Fruit fly (Drosophila melanogaster) whole organism, embryonic: ENCODE data around the gene Pex14.

Source experiments
- Aef1 ChIP-seq: fragments of 200-800 bp; sonication (Bioruptor generic); IDR thresholded peaks from 3 replicates; pipeline ENCODE4 v1.3.6; 2022; ENCODE audit warnings: missing biosample characterization, missing genetic modification characterization
- Asciz ChIP-seq: fragments of 200-800 bp; sonication (Bioruptor generic); optimal IDR thresholded peaks from 2 replicates; lab custom pipeline; 2017; ENCODE audit warnings: missing biosample characterization, mild to moderate bottlenecking, missing genetic modification characterization, missing genetic modification reagents
- Blimp-1 ChIP-seq: fragments of 200-800 bp; sonication (Bioruptor generic); optimal IDR thresholded peaks from 3 replicates; lab custom pipeline; 2018; ENCODE audit warnings: missing biosample characterization, missing genetic modification characterization, mild to moderate bottlenecking, moderate library complexity, missing genetic modification reagents
- Bteb2 ChIP-seq: fragments of 200-800 bp; sonication (Bioruptor generic); optimal IDR thresholded peaks from 2 replicates; lab custom pipeline; 2016; ENCODE audit warnings: missing biosample characterization, missing genetic modification characterization
- CG11560 ChIP-seq: fragments of 200-800 bp; sonication (Bioruptor generic); IDR thresholded peaks from 3 replicates; pipeline ENCODE4 v1.3.6; 2022; ENCODE audit warnings: missing biosample characterization, missing genetic modification characterization
- CG12219 ChIP-seq: fragments of 200-800 bp; sonication (Bioruptor generic); optimal IDR thresholded peaks from 3 replicates; lab custom pipeline; 2018; ENCODE audit warnings: missing biosample characterization, mild to moderate bottlenecking, missing genetic modification characterization
- CG12744 ChIP-seq: fragments of 200-800 bp; sonication (Bioruptor generic); optimal IDR thresholded peaks from 2 replicates; lab custom pipeline; 2016; ENCODE audit warnings: missing biosample characterization, missing genetic modification characterization
- CG12769 ChIP-seq: fragments of 200-800 bp; sonication (Bioruptor generic); optimal IDR thresholded peaks from 2 replicates; lab custom pipeline; 2019; ENCODE audit warnings: missing biosample characterization, mild to moderate bottlenecking, missing genetic modification characterization, moderate library complexity
- CG13296 ChIP-seq: fragments of 200-800 bp; sonication (Bioruptor generic); optimal IDR thresholded peaks from 3 replicates; lab custom pipeline; 2018; ENCODE audit warnings: missing biosample characterization, mild to moderate bottlenecking, missing genetic modification characterization
- CG13894 ChIP-seq: fragments of 200-800 bp; sonication (Bioruptor generic); optimal IDR thresholded peaks from 3 replicates; lab custom pipeline; 2018; ENCODE audit warnings: missing biosample characterization, mild to moderate bottlenecking, missing genetic modification characterization, moderate library complexity
- CG15269 ChIP-seq: fragments of 200-800 bp; sonication (Bioruptor generic); optimal IDR thresholded peaks from 2 replicates; lab custom pipeline; 2018; ENCODE audit warnings: missing biosample characterization, mild to moderate bottlenecking, missing genetic modification characterization, moderate library complexity
- CG15601 ChIP-seq: fragments of 200-800 bp; sonication (Bioruptor generic); optimal IDR thresholded peaks from 3 replicates; lab custom pipeline; 2019; ENCODE audit warnings: missing biosample characterization, mild to moderate bottlenecking, missing genetic modification characterization, moderate library complexity
- CG2712 ChIP-seq: fragments of 200-800 bp; optimal IDR thresholded peaks from 3 replicates; lab custom pipeline; 2019; ENCODE audit warnings: missing biosample characterization, mild to moderate bottlenecking, missing genetic modification characterization, moderate library complexity
- CG33213 ChIP-seq: fragments of 200-800 bp; sonication (Bioruptor generic); optimal IDR thresholded peaks from 3 replicates; lab custom pipeline; 2016; ENCODE audit warnings: missing biosample characterization, missing genetic modification characterization
- CG34422 ChIP-seq: fragments of 200-800 bp; sonication (Bioruptor generic); IDR thresholded peaks from 3 replicates; pipeline ENCODE4 v1.3.6; 2022; ENCODE audit warnings: missing biosample characterization, missing genetic modification characterization
- CG4282 ChIP-seq: fragments of 200-800 bp; sonication (Bioruptor generic); optimal IDR thresholded peaks from 2 replicates; lab custom pipeline; 2016; ENCODE audit warnings: missing biosample characterization, missing genetic modification characterization
- CG6813 ChIP-seq: fragments of 200-800 bp; sonication (Bioruptor generic); optimal IDR thresholded peaks from 2 replicates; lab custom pipeline; 2017; ENCODE audit warnings: missing biosample characterization, missing genetic modification characterization, mild to moderate bottlenecking, moderate library complexity, missing genetic modification reagents
- CG7372 ChIP-seq: fragments of 200-800 bp; sonication (Bioruptor generic); IDR thresholded peaks from 2 replicates; pipeline ENCODE4 v1.3.6; 2022; ENCODE audit warnings: missing biosample characterization, missing genetic modification characterization
- CG7839 ChIP-seq: fragments of 200-800 bp; sonication (Bioruptor generic); optimal IDR thresholded peaks from 3 replicates; lab custom pipeline; 2018; ENCODE audit warnings: missing biosample characterization, mild to moderate bottlenecking, missing genetic modification characterization, moderate library complexity
- CG9437 ChIP-seq: fragments of 200-800 bp; sonication (Bioruptor generic); optimal IDR thresholded peaks from 2 replicates; lab custom pipeline; 2018; ENCODE audit warnings: missing biosample characterization, mild to moderate bottlenecking, missing genetic modification characterization
- CG9727 ChIP-seq: fragments of 200-800 bp; sonication (Bioruptor generic); optimal IDR thresholded peaks from 3 replicates; lab custom pipeline; 2017; ENCODE audit warnings: missing biosample characterization, mild to moderate bottlenecking, missing genetic modification characterization
- CG9932 ChIP-seq: fragments of 200-800 bp; sonication (Bioruptor generic); IDR thresholded peaks from 2 replicates; pipeline ENCODE4 v1.3.6; 2022; ENCODE audit warnings: missing biosample characterization, missing genetic modification characterization
- Dip2 ChIP-seq: fragments of 200-800 bp; sonication (Bioruptor generic); IDR thresholded peaks from 2 replicates; pipeline ENCODE4 v1.3.6; 2022; ENCODE audit warnings: missing biosample characterization, missing genetic modification characterization
- Drgx ChIP-seq: fragments of 200-800 bp; sonication (Bioruptor generic); IDR thresholded peaks from 2 replicates; pipeline ENCODE4 v1.3.6; 2022; ENCODE audit warnings: missing biosample characterization, missing genetic modification characterization
- Eip74EF ChIP-seq, 2 experiments: fragments of 200-800 bp in 1 of 2; fragments of >200 bp in 1 of 2; sonication (Bioruptor generic) in 1 of 2; optimal IDR thresholded peaks; 2 replicates each; lab custom pipeline; 2017 to 2019; ENCODE audit warnings: missing biosample characterization in 2 of 2, missing genetic modification characterization in 2 of 2, mild to moderate bottlenecking in 1 of 2, moderate library complexity in 1 of 2
- Elba2 ChIP-seq: fragments of 200-800 bp; sonication (Bioruptor generic); optimal IDR thresholded peaks from 3 replicates; lab custom pipeline; 2016; ENCODE audit warnings: missing biosample characterization, missing genetic modification characterization
- Hey ChIP-seq: fragments of 200-800 bp; sonication (Bioruptor generic); optimal IDR thresholded peaks from 3 replicates; lab custom pipeline; 2018; ENCODE audit warnings: missing biosample characterization, mild to moderate bottlenecking, missing genetic modification characterization
- Hr78 ChIP-seq, 2 experiments: fragments of 200-800 bp in 1 of 2; fragments of >200 bp in 1 of 2; sonication (Bioruptor generic) in 1 of 2; optimal IDR thresholded peaks; 2 replicates each; lab custom pipeline; 2017 to 2019; ENCODE audit warnings: missing biosample characterization in 2 of 2, missing genetic modification characterization in 2 of 2, mild to moderate bottlenecking in 1 of 2, moderate library complexity in 1 of 2
- Lhr ChIP-seq: fragments of 200-800 bp; sonication (Bioruptor generic); optimal IDR thresholded peaks from 3 replicates; lab custom pipeline; 2017; ENCODE audit warnings: mild to moderate bottlenecking, missing biosample characterization, missing genetic modification reagents, missing genetic modification characterization
- Med ChIP-seq: fragments of 200-800 bp; sonication (Bioruptor generic); peaks from one replicate; lab custom pipeline; 2016; ENCODE audit warnings: missing biosample characterization, missing genetic modification characterization, mild to moderate bottlenecking, inconsistent platforms, moderate library complexity
- Meics ChIP-seq: fragments of 200-800 bp; sonication (Bioruptor generic); optimal IDR thresholded peaks from 2 replicates; lab custom pipeline; 2017; ENCODE audit warnings: missing biosample characterization, mild to moderate bottlenecking, missing genetic modification characterization
- Rfx ChIP-seq: fragments of 200-800 bp; sonication (Bioruptor generic); IDR thresholded peaks from 2 replicates; pipeline ENCODE4 v1.3.6; 2022; ENCODE audit warnings: missing biosample characterization, missing genetic modification characterization
- Sox100B ChIP-seq: fragments of 200-800 bp; sonication (Bioruptor generic); optimal IDR thresholded peaks from 3 replicates; lab custom pipeline; 2018; ENCODE audit warnings: missing biosample characterization, mild to moderate bottlenecking, missing genetic modification characterization
- Sox102F ChIP-seq: fragments of 200-800 bp; sonication (Bioruptor generic); optimal IDR thresholded peaks from 2 replicates; lab custom pipeline; 2018; ENCODE audit warnings: missing biosample characterization, mild to moderate bottlenecking, missing genetic modification characterization, moderate library complexity
- abd-A ChIP-seq: fragments of 200-800 bp; sonication (Bioruptor generic); optimal IDR thresholded peaks from 3 replicates; lab custom pipeline; 2019; ENCODE audit warnings: missing biosample characterization, mild to moderate bottlenecking, missing genetic modification characterization, moderate library complexity
- ara ChIP-seq: fragments of 200-800 bp; sonication (Bioruptor generic); IDR thresholded peaks from 2 replicates; pipeline ENCODE4 v1.3.6; 2022; ENCODE audit warnings: missing biosample characterization, missing genetic modification characterization
- danr ChIP-seq: fragments of 200-800 bp; sonication (Bioruptor generic); IDR thresholded peaks from 2 replicates; pipeline ENCODE4 v1.3.6; 2022; ENCODE audit warnings: missing biosample characterization, missing genetic modification characterization
- dmrt11E ChIP-seq: fragments of 200-800 bp; sonication (Bioruptor generic); optimal IDR thresholded peaks from 3 replicates; lab custom pipeline; 2018; ENCODE audit warnings: missing biosample characterization, mild to moderate bottlenecking, missing genetic modification characterization, moderate library complexity
- dysf ChIP-seq: fragments of 200-800 bp; sonication (Bioruptor generic); IDR thresholded peaks from 3 replicates; pipeline ENCODE4 v1.3.6; 2022; ENCODE audit warnings: missing biosample characterization, missing genetic modification characterization
- ems ChIP-seq: fragments of 200-800 bp; sonication (Bioruptor generic); optimal IDR thresholded peaks from 3 replicates; lab custom pipeline; 2016; ENCODE audit warnings: missing biosample characterization, missing genetic modification characterization
- ftz-f1 ChIP-seq: fragments of 200-800 bp; sonication (Bioruptor generic); optimal IDR thresholded peaks from 2 replicates; lab custom pipeline; 2016; ENCODE audit warnings: missing biosample characterization, missing genetic modification characterization
- gfzf ChIP-seq: fragments of 200-800 bp; sonication (Bioruptor generic); optimal IDR thresholded peaks from 2 replicates; lab custom pipeline; 2016; ENCODE audit warnings: missing biosample characterization, mild to moderate bottlenecking, missing genetic modification characterization, moderate library complexity
- ind ChIP-seq: fragments of 200-800 bp; sonication (Bioruptor generic); optimal IDR thresholded peaks from 3 replicates; lab custom pipeline; 2016; ENCODE audit warnings: missing biosample characterization, missing genetic modification characterization
- nmo ChIP-seq: fragments of 200-800 bp; sonication (Bioruptor generic); optimal IDR thresholded peaks from 2 replicates; lab custom pipeline; 2018; ENCODE audit warnings: missing biosample characterization, mild to moderate bottlenecking, missing genetic modification characterization, moderate library complexity
- odd ChIP-seq: fragments of 200-800 bp; sonication (Bioruptor generic); optimal IDR thresholded peaks from 2 replicates; lab custom pipeline; 2017; ENCODE audit warnings: missing biosample characterization, mild to moderate bottlenecking, missing genetic modification characterization
- run ChIP-seq: fragments of 200-800 bp; sonication (Bioruptor generic); optimal IDR thresholded peaks from 3 replicates; lab custom pipeline; 2018; ENCODE audit warnings: missing biosample characterization, mild to moderate bottlenecking, missing genetic modification characterization
- unpg ChIP-seq: fragments of 200-800 bp; sonication (Bioruptor generic); optimal IDR thresholded peaks from 3 replicates; lab custom pipeline; 2018; ENCODE audit warnings: missing biosample characterization, mild to moderate bottlenecking, missing genetic modification characterization, moderate library complexity

The Pex14 gene

DNA sequence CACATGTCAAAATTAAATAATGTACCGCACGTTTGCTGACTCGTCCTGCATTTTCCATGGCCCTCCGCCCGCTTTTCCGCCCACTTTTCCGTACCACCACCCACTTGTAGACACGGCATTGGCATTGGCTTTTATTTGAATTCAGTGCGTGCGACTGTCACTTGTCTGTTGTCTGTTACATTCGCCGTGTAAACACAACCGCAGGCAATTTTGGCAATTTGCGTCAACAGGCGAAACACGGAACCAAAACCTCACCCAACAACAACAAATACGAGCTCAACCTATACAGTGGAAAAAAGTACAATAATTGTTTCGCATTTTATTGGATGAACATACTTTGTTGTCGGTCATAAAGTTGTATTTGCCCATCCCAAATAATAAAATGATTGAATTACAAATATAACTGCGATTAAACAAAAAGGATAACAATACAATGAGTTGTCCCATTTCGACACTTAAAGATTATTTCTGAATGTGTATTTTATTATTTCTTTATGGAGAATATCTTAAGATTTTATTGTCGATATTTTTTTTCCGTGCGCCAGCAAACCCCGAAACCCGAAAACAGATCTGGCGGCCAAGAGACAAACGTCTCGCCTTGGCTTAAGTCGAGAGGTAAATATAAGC, 31.2 kb upstream of the Pex14 start (continued):
- TF ChIP-seq Meics (GFP tag; lab: Kevin White, UChicago), result peak; percentile 45
- TF ChIP-seq CG12744 (GFP tag; lab: Kevin White, UChicago), result no peak
- no peak for TF ChIP-seq CG15601 (tag; lab: Kevin White, UChicago)
- TF ChIP-seq Sox102F (GFP tag; lab: Kevin White, UChicago), result peak; percentile 38
- peak; percentile 24; the same call in 1 of the 2 replicates for TF ChIP-seq Rfx
- peak; percentile 7 for TF ChIP-seq nmo (GFP tag; lab: Kevin White, UChicago)
- TF ChIP-seq CG12769 (tag; lab: Kevin White, UChicago), result peak; percentile 21
- peak; percentile 1 for TF ChIP-seq Blimp-1 (GFP tag; lab: Kevin White, UChicago)
- peak; percentile 9 for TF ChIP-seq ind
- peak; percentile 22 for TF ChIP-seq CG13296 (GFP tag; lab: Kevin White, UChicago)
- peak; percentile 12 for TF ChIP-seq Sox100B (GFP tag; lab: Kevin White, UChicago)
- TF ChIP-seq CG9437 (GFP tag; lab: Kevin White, UChicago), result no peak
- peak in 1 of 2 experiments; percentile 8 for TF ChIP-seq Eip74EF (GFP tag; optimal IDR thresholded peaks at IDR 0.05; lab: Kevin White, UChicago)
- no peak for TF ChIP-seq Lhr
- TF ChIP-seq CG15269 (tag; lab: Kevin White, UChicago), result peak; percentile 50
- TF ChIP-seq CG7839 (tag; lab: Kevin White, UChicago), result peak; percentile 44

dm6 chr3L:20748577-20748976, 30.0 kb upstream of the Pex14 start:
- TF ChIP-seq CG12219 (GFP tag; lab: Kevin White, UChicago) (no peak), CG7372 (GFP tag; lab: Robert Waterston, UW) (0 out of 2 replicates have a peak, but pooled peaks have one; percentile 30), ara (GFP tag; lab: Robert Waterston, UW) (no peak), CG34422 (no peak), gfzf (GFP tag; lab: Kevin White, UChicago) (no peak), dmrt11E (tag; lab: Kevin White, UChicago) (no peak), Elba2 (GFP tag; lab: Kevin White, UChicago) (no peak), Bteb2 (GFP tag; lab: Kevin White, UChicago) (no peak), CG9932 (GFP tag; lab: Robert Waterston, UW) (no peak), CG6813 (no peak), odd (GFP tag; lab: Kevin White, UChicago) (no peak), CG9437 (GFP tag; lab: Kevin White, UChicago) (peak; percentile 46)
- TF ChIP-seq, all 482 proteins: peak for 2

- TF ChIP-seq CG11560 (tag; lab: Robert Waterston, UW) (no peak), Dip2 (no peak), Asciz (GFP tag; lab: Kevin White, UChicago) (no peak), Drgx (GFP tag; lab: Robert Waterston, UW) (no peak), ems (no peak), danr (GFP tag; lab: Robert Waterston, UW) (no peak), abd-A (tag; lab: Kevin White, UChicago) (peak; percentile 54), unpg (GFP tag; lab: Kevin White, UChicago) (no peak), Med (GFP tag; lab: Kevin White, UChicago) (peak; percentile 47), ftz-f1 (GFP tag; lab: Kevin White, UChicago) (no peak), CG2712 (no peak), Hey (tag; lab: Kevin White, UChicago) (peak; percentile 4), run (tag; lab: Kevin White, UChicago) (no peak), Hr78 (GFP tag; optimal IDR thresholded peaks at IDR 0.05; lab: Kevin White, UChicago) (no peak), dysf (GFP tag; lab: Robert Waterston, UW) (no peak), CG9727 (GFP tag; lab: Kevin White, UChicago) (no peak), Aef1 (GFP tag; lab: Robert Waterston, UW) (no peak), CG33213 (GFP tag; lab: Kevin White, UChicago) (no peak), CG13894 (tag; lab: Kevin White, UChicago) (peak; percentile 88), Blimp-1 (GFP tag; lab: Kevin White, UChicago) (no peak), CG4282 (GFP tag; lab: Kevin White, UChicago) (no peak)
Measured at dm6 chr3L:20750391-20750790, 28.2 kb upstream of the Pex14 start.
